Fruit fly (Drosophila melanogaster) whole organism, pupa: Measurements from ENCODE around the gene CG7102.

ENCODE experiments used
- CG10348 ChIP-seq: fragments of 200-800 bp; sonication (Bioruptor generic); IDR thresholded peaks from 2 replicates; pipeline ENCODE4 v1.3.6; 2022; ENCODE audit warnings: missing biosample characterization, missing genetic modification characterization
- CG12605 ChIP-seq: fragments of 200-800 bp; sonication (Bioruptor generic); IDR thresholded peaks from 2 replicates; pipeline ENCODE4 v1.3.6; 2022; ENCODE audit warnings: missing biosample characterization, missing genetic modification characterization
- CG13204 ChIP-seq: fragments of 200-800 bp; sonication (Bioruptor generic); optimal IDR thresholded peaks from 2 replicates; lab custom pipeline; 2018; ENCODE audit warnings: missing biosample characterization, mild to moderate bottlenecking, missing genetic modification characterization, moderate library complexity
- CG32121 ChIP-seq: fragments of 200-800 bp; sonication (Bioruptor generic); IDR thresholded peaks from 2 replicates; pipeline ENCODE4 v1.3.6; 2022; ENCODE audit warnings: missing biosample characterization, missing genetic modification characterization
- CG34367 ChIP-seq: fragments of 200-800 bp; sonication (Bioruptor generic); optimal IDR thresholded peaks from 2 replicates; lab custom pipeline; 2018; ENCODE audit warnings: missing biosample characterization, mild to moderate bottlenecking, missing genetic modification characterization
- CG4496 ChIP-seq: fragments of 200-800 bp; sonication (Bioruptor generic); IDR thresholded peaks from 3 replicates; pipeline ENCODE4 v1.3.6; 2022; ENCODE audit warnings: missing biosample characterization, missing genetic modification characterization
- CG8159 ChIP-seq: fragments of 200-800 bp; sonication (Bioruptor generic); optimal IDR thresholded peaks from 3 replicates; lab custom pipeline; 2018; ENCODE audit warnings: missing biosample characterization, mild to moderate bottlenecking, missing genetic modification characterization, moderate library complexity
- CG9948 ChIP-seq: fragments of 200-800 bp; sonication (Bioruptor generic); optimal IDR thresholded peaks from 2 replicates; lab custom pipeline; 2018; ENCODE audit warnings: missing biosample characterization, mild to moderate bottlenecking, missing genetic modification characterization, moderate library complexity
- Ets98B ChIP-seq: fragments of 200-800 bp; sonication (Bioruptor generic); IDR thresholded peaks from 2 replicates; pipeline ENCODE4 v1.3.6; 2022; ENCODE audit warnings: missing biosample characterization, missing genetic modification characterization
- Pif1A ChIP-seq: fragments of 200-800 bp; sonication (Bioruptor generic); optimal IDR thresholded peaks from 3 replicates; lab custom pipeline; 2016; ENCODE audit warnings: missing biosample characterization, missing genetic modification characterization
- Snoo ChIP-seq: fragments of 200-800 bp; sonication (Bioruptor generic); optimal IDR thresholded peaks from 3 replicates; lab custom pipeline; 2017; ENCODE audit warnings: missing biosample characterization, mild to moderate bottlenecking, missing genetic modification characterization, inconsistent platforms
- rn ChIP-seq: fragments of 200-800 bp; sonication (Bioruptor generic); IDR thresholded peaks from 2 replicates; pipeline ENCODE4 v1.3.6; 2022; ENCODE audit warnings: missing biosample characterization, missing genetic modification characterization

DNA sequence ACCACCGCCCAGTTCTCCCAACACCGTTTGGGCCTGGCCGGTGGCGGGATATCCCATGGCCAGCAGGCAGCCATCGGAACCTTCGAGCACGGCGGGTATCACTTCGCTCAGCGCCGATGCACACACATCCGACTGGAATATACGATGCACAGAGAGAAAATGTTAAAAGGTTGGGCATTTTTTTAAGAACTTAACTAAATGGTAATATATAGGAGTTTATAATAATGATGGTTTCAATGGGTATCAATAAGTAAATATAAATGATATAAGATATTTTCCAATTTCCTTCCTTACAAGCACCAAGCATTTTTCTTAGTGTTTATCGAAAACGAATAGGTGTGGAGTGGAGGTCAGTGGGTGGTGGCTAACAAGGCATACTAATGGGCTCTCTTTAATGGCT, 35.7 kb downstream of the CG7102 start:
- TF ChIP-seq Snoo (tag; lab: Kevin White, UChicago) (no peak), CG13204 (GFP tag; lab: Kevin White, UChicago) (no peak), CG12605 (no peak), CG34367 (tag; lab: Kevin White, UChicago) (no peak), Ets98B (GFP tag; lab: Robert Waterston, UW) (no peak), CG9948 (tag; lab: Kevin White, UChicago) (no peak), CG8159 (tag; lab: Kevin White, UChicago) (peak; percentile 0), CG10348 (GFP tag; lab: Robert Waterston, UW) (no peak), Pif1A (no peak), CG32121 (no peak), CG4496 (GFP tag; lab: Robert Waterston, UW) (no peak), rn (GFP tag; lab: Robert Waterston, UW) (no peak)
